Worm (Caenorhabditis elegans): Measurements from ENCODE around the gene ify-1.
A peak's percentile ranks its signal among the peaks of the same experiment; 100 is the strongest.

Gene ify-1

ce11 chrII:5048185-5048795 lies 6.7 kb downstream of the ify-1 start (continued):
- TF ChIP-seq ceh-28 (tag; optimal IDR thresholded peaks at IDR 0.05) (no peak), nhr-237 (tag; optimal IDR thresholded peaks at IDR 0.05) (no peak), F26F4.8 (GFP tag; conservative IDR thresholded peaks at IDR 0.05) (no peak), daf-8 (GFP tag; IDR thresholded peaks at IDR 0.05) (no peak), aha-1 (tag) (peak; percentile 92), lin-38 (GFP tag; IDR thresholded peaks at IDR 0.05) (no peak), ceh-20 (GFP tag; IDR thresholded peaks at IDR 0.05) (no peak), gei-8 (GFP tag; optimal IDR thresholded peaks at IDR 0.05) (no peak), nhr-11 (tag; optimal IDR thresholded peaks at IDR 0.05) (no peak), mdl-1 (tag; optimal IDR thresholded peaks at IDR 0.05) (peak in 1 of 2 experiments; percentile 7), hif-1 (tag; optimal IDR thresholded peaks at IDR 0.05) (no peak), daf-19 (GFP tag; conservative IDR thresholded peaks at IDR 0.05) (no peak), fkh-10 (GFP tag; optimal IDR thresholded peaks at IDR 0.05) (no peak), egl-43 (GFP tag; IDR thresholded peaks at IDR 0.05) (no peak), T26A8.4 (GFP tag; IDR thresholded peaks at IDR 0.05) (no peak)

ce11 chrII:5047279-5047678 lies 7.7 kb downstream of the ify-1 start:
- TF ChIP-seq attf-4 (tag; optimal IDR thresholded peaks at IDR 0.05) (no peak), ztf-7 (tag; optimal IDR thresholded peaks at IDR 0.05) (no peak), zfp-3 (GFP tag; conservative IDR thresholded peaks at IDR 0.05) (no peak), dmd-8 (GFP tag; IDR thresholded peaks at IDR 0.05) (no peak), vab-7 (GFP tag; IDR thresholded peaks at IDR 0.05) (no peak), cey-2 (tag; optimal IDR thresholded peaks at IDR 0.05; ENCODE audit: borderline replicate concordance, insufficient read depth) (no peak), hlh-11 (tag; optimal IDR thresholded peaks at IDR 0.05) (peak; percentile 64), mdl-1 (tag; optimal IDR thresholded peaks at IDR 0.05) (peak; percentile 34 to 63), nhr-28 (tag; optimal IDR thresholded peaks at IDR 0.05) (peak; percentile 54), ceh-82 (tag; optimal IDR thresholded peaks at IDR 0.05) (no peak), pha-4 (GFP tag; IDR thresholded peaks at IDR 0.05) (no peak), pha-4 (tag; optimal IDR thresholded peaks at IDR 0.05) (no peak), nhr-6 (tag; optimal IDR thresholded peaks at IDR 0.05) (peak; percentile 74), nhr-111 (GFP tag; optimal IDR thresholded peaks at IDR 0.05) (no peak), zip-11 (GFP tag; IDR thresholded peaks at IDR 0.05) (no peak), lin-1 (GFP tag; IDR thresholded peaks at IDR 0.05) (no peak), nhr-11 (tag; optimal IDR thresholded peaks at IDR 0.05) (no peak), arid-1 (GFP tag; conservative IDR thresholded peaks at IDR 0.05) (no peak), duxl-1 (tag; optimal IDR thresholded peaks at IDR 0.05; ENCODE audit: poor library complexity) (no peak), nhr-48 (tag; optimal IDR thresholded peaks at IDR 0.05) (no peak), hlh-30 (tag; optimal IDR thresholded peaks at IDR 0.05; ENCODE audit: insufficient read depth) (peak; percentile 65), F37D6.2 (tag; optimal IDR thresholded peaks at IDR 0.05) (no peak), ceh-32 (tag; optimal IDR thresholded peaks at IDR 0.05; ENCODE audit: poor library complexity) (no peak), zfp-2 (tag; optimal IDR thresholded peaks at IDR 0.05) (no peak), unc-62 (GFP tag; optimal IDR thresholded peaks at IDR 0.05 in 1 of 2) (no peak), unc-62 (tag; optimal IDR thresholded peaks at IDR 0.05) (no peak), spr-1 (tag; optimal IDR thresholded peaks at IDR 0.05) (no peak), lin-38 (GFP tag; IDR thresholded peaks at IDR 0.05) (no peak), nhr-10 (tag; optimal IDR thresholded peaks at IDR 0.05) (no peak), nhr-237 (tag; optimal IDR thresholded peaks at IDR 0.05) (no peak), jun-1 (tag; optimal IDR thresholded peaks at IDR 0.05) (no peak), egl-43 (GFP tag; IDR thresholded peaks at IDR 0.05) (no peak), zip-2 (tag; optimal IDR thresholded peaks at IDR 0.05) (no peak), lin-29 (GFP tag; IDR thresholded peaks at IDR 0.05) (no peak), dmd-6 (GFP tag; IDR thresholded peaks at IDR 0.05) (peak; percentile 14; the same call in 1 of the 2 replicates), pqm-1 (tag; optimal IDR thresholded peaks at IDR 0.05) (no peak), mxl-2 (GFP tag; conservative IDR thresholded peaks at IDR 0.05) (no peak), nhr-76 (tag; optimal IDR thresholded peaks at IDR 0.05) (no peak), ctbp-1 (GFP tag; IDR thresholded peaks at IDR 0.05) (no peak), ceh-44 (GFP tag; IDR thresholded peaks at IDR 0.05) (no peak), ceh-20 (GFP tag; IDR thresholded peaks at IDR 0.05) (no peak)
